Fruit fly (Drosophila melanogaster) whole organism: ENCODE data around the gene Nplp4.

Experiments used
- CG8478 ChIP-seq: fragments of >200 bp; optimal IDR thresholded peaks from 2 replicates; lab custom pipeline; 2018; ENCODE audit warnings: inconsistent platforms
- Dll ChIP-seq: fragments of >200 bp; optimal IDR thresholded peaks from 2 replicates; lab custom pipeline; 2017
- EcR ChIP-seq, 2 experiments: fragments of >200 bp; optimal IDR thresholded peaks; 2 replicates each; lab custom pipeline; 2017; ENCODE audit warnings: missing biosample characterization in 2 of 2, missing genetic modification characterization in 2 of 2, missing genetic modification reagents in 2 of 2
- pan ChIP-seq: fragments of >200 bp; optimal IDR thresholded peaks from 2 replicates; lab custom pipeline; 2017
- psq ChIP-seq: fragments of >200 bp; optimal IDR thresholded peaks from 2 replicates; lab custom pipeline; 2017
- usp ChIP-seq: fragments of >200 bp; optimal IDR thresholded peaks from 2 replicates; lab custom pipeline; 2017; ENCODE audit warnings: missing biosample characterization, missing genetic modification characterization, mixed read lengths

Nplp4 gene

DNA sequence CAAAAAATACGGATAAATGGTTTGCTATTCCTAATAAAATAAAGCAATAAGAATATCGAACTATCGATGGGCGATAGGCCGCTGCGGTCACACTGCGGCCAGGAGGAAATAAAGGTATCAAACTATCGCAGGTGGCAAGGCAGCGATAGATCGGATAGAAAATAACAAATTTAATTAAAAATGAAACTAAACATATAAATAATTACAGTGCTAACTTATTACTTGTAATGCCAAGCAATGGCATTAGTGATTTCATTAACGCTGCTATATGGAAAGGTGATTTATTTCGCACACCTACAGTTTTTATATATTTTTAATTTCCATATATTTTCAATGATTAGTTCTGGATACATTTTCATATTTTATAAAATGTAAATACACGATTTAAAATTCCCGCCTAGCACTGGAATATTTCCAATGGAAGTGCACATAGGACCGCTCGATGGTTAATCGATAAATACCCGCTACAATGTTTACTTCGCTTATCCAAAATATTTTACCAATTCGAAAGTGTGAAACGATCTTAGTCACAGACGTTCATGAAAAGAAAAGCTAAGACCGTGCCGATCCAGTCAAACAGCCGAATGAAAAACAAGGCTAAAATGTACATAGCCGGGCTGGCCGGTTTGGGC is 27.4 kb upstream of the Nplp4 start, which contains the start of the genes CG15356 and CG15362:
Gene CG15356, minus strand, starts transcription at position 48 of the 632 bp plus-strand sequence.
Gene CG15362, plus strand, starts transcription at position 469 of the 632 bp plus-strand sequence.
- no peak for TF ChIP-seq psq
- no peak for TF ChIP-seq EcR (GFP tag; optimal IDR thresholded peaks at IDR 0.05; lab: Kevin White, UChicago)

- TF ChIP-seq EcR (GFP tag; optimal IDR thresholded peaks at IDR 0.05; lab: Kevin White, UChicago) (peak in 1 of 2 experiments; percentile 92), usp (no peak)
Measured at dm6 chr2L:1981726-1982367, 26.4 kb upstream of the Nplp4 start, which contains the start of gene CG7289. Gene CG7289, plus strand, starts transcription at chr2L:1982217.

dm6 chr2L:1986343-1987280 is 21.6 kb upstream of the Nplp4 start:
- TF ChIP-seq pan (lab: Kevin White, UChicago) (no peak), psq (no peak), usp (no peak), EcR (GFP tag; optimal IDR thresholded peaks at IDR 0.05; lab: Kevin White, UChicago) (no peak), Dll (lab: Kevin White, UChicago) (no peak), CG8478 (lab: Kevin White, UChicago) (no peak)

dm6 chr2L:1987434-1988191 is 20.6 kb upstream of the Nplp4 start, which contains the start of gene Got2:
Gene Got2, minus strand, starts transcription at chr2L:1987758.
- TF ChIP-seq psq, result no peak
- TF ChIP-seq CG8478 (lab: Kevin White, UChicago), result peak; percentile 32
- TF ChIP-seq EcR (GFP tag; optimal IDR thresholded peaks at IDR 0.05; lab: Kevin White, UChicago), result no peak
- no peak for TF ChIP-seq Dll (lab: Kevin White, UChicago)
- TF ChIP-seq pan (lab: Kevin White, UChicago), result no peak

- TF ChIP-seq Dll (lab: Kevin White, UChicago) (no peak), EcR (GFP tag; optimal IDR thresholded peaks at IDR 0.05; lab: Kevin White, UChicago) (no peak), psq (no peak), usp (no peak), CG8478 (lab: Kevin White, UChicago) (no peak), pan (lab: Kevin White, UChicago) (no peak)
Measured at dm6 chr2L:1988192-1988561, 20.0 kb upstream of the Nplp4 start, which contains the start of gene Npc2a. Gene Npc2a, plus strand, starts transcription at chr2L:1988290.

dm6 chr2L:1989278-1989918 is 18.8 kb upstream of the Nplp4 start:
- no peak for TF ChIP-seq psq
- TF ChIP-seq pan (lab: Kevin White, UChicago), result no peak
- no peak for TF ChIP-seq Dll (lab: Kevin White, UChicago)
- TF ChIP-seq usp, result no peak
- TF ChIP-seq EcR (GFP tag; optimal IDR thresholded peaks at IDR 0.05; lab: Kevin White, UChicago), result no peak
- TF ChIP-seq CG8478 (lab: Kevin White, UChicago), result no peak

DNA sequence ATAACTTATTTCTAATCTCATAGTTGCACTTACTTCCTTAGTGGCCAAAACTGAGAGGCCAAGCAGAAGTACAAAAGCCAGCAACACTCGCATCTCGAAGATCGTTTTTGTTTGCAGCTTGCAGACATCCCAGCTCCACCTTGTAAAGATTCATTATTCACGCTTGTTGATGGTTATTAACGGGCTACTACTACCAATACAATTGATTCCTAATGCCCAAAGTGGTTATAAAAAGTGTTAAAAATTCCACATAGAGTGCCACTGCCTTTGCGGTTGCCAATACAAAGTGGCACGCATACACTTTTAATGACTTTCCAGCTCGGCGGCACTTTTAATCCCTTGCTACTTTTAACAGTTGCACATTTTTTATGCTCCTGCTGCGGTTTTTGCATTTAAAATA is 16.2 kb upstream of the Nplp4 start, which contains the start of gene Obp22a:
Gene Obp22a, minus strand, starts transcription at position 101 of the 400 bp plus-strand sequence.
- TF ChIP-seq EcR (GFP tag; optimal IDR thresholded peaks at IDR 0.05; lab: Kevin White, UChicago) (no peak), Dll (lab: Kevin White, UChicago) (no peak), CG8478 (lab: Kevin White, UChicago) (no peak), psq (no peak), usp (no peak), pan (lab: Kevin White, UChicago) (no peak)

DNA sequence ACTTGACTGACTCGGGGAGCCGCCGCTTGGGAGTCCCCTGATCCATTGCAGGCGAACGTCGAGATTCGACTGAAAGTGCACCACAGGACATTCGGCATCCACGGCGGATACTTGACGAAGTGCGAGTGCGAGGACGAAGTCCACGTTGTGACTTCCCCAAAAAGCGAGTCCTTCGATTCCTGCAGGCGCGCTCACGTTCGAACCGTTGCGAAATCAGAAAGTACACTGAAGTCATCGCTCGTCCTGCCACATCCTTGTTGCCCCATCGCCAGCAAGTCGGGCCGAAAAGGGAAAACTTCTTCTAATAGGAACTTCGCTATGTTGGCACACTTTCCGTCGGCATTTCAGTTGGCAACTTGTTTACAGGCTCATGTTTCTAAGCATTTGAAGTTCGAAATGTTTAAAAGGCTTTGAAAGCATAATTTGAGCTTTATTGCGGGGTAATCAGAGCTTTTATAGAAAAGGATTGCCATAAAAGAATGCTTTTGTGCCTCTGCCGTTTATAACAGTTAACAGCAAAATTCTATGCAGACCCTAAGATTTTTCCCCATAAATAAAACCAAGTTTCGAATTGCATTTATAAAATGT is 2.0 kb upstream of the Nplp4 start, which contains the start of gene CG33543:
Gene CG33543, minus strand, starts transcription at position 232 of the 588 bp plus-strand sequence.
- TF ChIP-seq pan (lab: Kevin White, UChicago) (no peak), usp (no peak), CG8478 (lab: Kevin White, UChicago) (no peak), psq (no peak), Dll (lab: Kevin White, UChicago) (no peak), EcR (GFP tag; optimal IDR thresholded peaks at IDR 0.05; lab: Kevin White, UChicago) (no peak)

DNA sequence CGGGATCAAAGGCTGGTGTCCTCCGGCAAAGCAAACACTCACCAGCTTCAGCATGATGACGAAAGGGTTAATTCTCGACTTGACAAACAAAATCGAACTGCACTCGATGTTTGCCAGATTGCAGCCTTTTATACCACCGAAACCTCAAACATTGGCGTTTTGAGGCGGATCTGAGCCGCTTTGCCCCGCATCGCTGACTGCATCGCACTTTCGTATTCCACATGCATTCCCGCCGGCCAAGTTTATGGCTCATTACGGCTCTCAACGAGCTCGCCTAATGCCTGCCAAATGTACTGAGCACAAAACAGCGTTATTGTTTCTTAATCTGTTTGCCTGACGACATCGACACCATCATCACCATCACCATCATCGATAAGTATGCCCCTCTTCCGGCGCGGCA is 1.1 kb upstream of the Nplp4 start, which contains the start of gene CG15353:
Gene CG15353, minus strand, starts transcription at position 101 of the 400 bp plus-strand sequence.
- TF ChIP-seq usp, result no peak
- no peak for TF ChIP-seq pan (lab: Kevin White, UChicago)
- TF ChIP-seq CG8478 (lab: Kevin White, UChicago), result no peak
